Fruit fly (Drosophila melanogaster) whole organism, embryonic: ENCODE data around the gene CG3690.

ENCODE experiments used
- CG2202 ChIP-seq: fragments of 200-800 bp; sonication (Bioruptor generic); optimal IDR thresholded peaks from 2 replicates; lab custom pipeline; 2018; ENCODE audit warnings: missing biosample characterization, mild to moderate bottlenecking, missing genetic modification characterization
- CG3847 ChIP-seq: fragments of 200-800 bp; sonication (Bioruptor generic); IDR thresholded peaks from 2 replicates; pipeline ENCODE4 v1.3.6; 2022; ENCODE audit warnings: missing biosample characterization, missing genetic modification characterization
- Tbp ChIP-seq: fragments of >200 bp; optimal IDR thresholded peaks from 2 replicates; lab custom pipeline; 2018; ENCODE audit warnings: missing biosample characterization, missing genetic modification characterization
- jing ChIP-seq: fragments of 200-800 bp; sonication (Bioruptor generic); optimal IDR thresholded peaks from 2 replicates; lab custom pipeline; 2018; ENCODE audit warnings: missing biosample characterization, mild to moderate bottlenecking, missing genetic modification characterization
- lab ChIP-seq: fragments of 200-800 bp; sonication (Bioruptor generic); optimal IDR thresholded peaks from 3 replicates; lab custom pipeline; 2017; ENCODE audit warnings: missing biosample characterization, missing genetic modification characterization, mild to moderate bottlenecking, moderate library complexity, missing genetic modification reagents
- run ChIP-seq: fragments of 200-800 bp; sonication (Bioruptor generic); optimal IDR thresholded peaks from 3 replicates; lab custom pipeline; 2018; ENCODE audit warnings: missing biosample characterization, mild to moderate bottlenecking, missing genetic modification characterization

DNA sequence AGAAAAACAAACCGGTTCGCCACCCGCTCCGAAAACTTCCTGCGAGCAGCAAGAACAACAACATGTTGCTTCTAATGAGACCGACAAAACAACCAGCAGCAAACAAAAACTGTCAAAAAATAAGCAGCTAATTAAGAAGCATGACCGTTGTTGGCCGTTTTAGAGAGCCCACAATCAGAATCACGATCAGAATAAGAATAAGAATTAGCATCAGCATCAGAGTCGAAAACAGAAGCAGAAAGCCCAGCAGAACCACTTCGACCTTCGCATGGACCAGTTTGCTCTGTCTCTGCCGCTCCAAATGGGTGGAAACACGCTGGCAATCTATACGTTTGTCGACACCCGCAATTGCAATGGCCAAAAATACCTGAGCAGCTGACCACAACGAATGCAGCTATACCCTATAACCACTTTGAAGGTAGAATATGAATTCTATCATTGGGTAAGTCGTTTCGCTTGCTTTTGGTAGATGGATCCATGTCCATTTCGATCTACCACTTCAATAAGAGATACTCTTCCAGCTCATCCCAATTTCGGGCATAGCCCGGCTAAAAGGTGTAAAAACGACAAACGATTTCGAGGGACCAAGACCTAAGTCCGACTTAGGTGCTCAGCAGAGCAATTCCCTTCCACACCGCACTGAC is 52.2 kb downstream of the CG3690 start:
- TF ChIP-seq lab (GFP tag; lab: Kevin White, UChicago) (no peak), jing (GFP tag; lab: Kevin White, UChicago) (no peak), run (tag; lab: Kevin White, UChicago) (no peak), Tbp (GFP tag; lab: Kevin White, UChicago) (no peak), CG3847 (no peak), CG2202 (tag; lab: Kevin White, UChicago) (no peak)
